Fruit fly (Drosophila melanogaster) whole organism, wandering third instar larva: Measurements from ENCODE around the gene Eip74EF.

Experiments
- CG32264 ChIP-seq: fragments of 200-800 bp; sonication (Bioruptor generic); optimal IDR thresholded peaks from 2 replicates; lab custom pipeline; 2016; ENCODE audit warnings: missing biosample characterization, missing genetic modification characterization
- Dfd ChIP-seq: fragments of >200 bp; optimal IDR thresholded peaks from 2 replicates; lab custom pipeline; 2017; ENCODE audit warnings: missing biosample characterization, missing genetic modification characterization
- Dif ChIP-seq: fragments of 200-275, 200-300 bp; sonication (Bioruptor generic); optimal IDR thresholded peaks from 2 replicates; lab custom pipeline; 2018; ENCODE audit warnings: missing biosample characterization, missing genetic modification characterization; ENCODE audit not compliant: partially characterized antibody
- HLH106 ChIP-seq: fragments of 200-800 bp; optimal IDR thresholded peaks from 3 replicates; lab custom pipeline; 2019; ENCODE audit warnings: missing biosample characterization, mild to moderate bottlenecking, missing genetic modification characterization, moderate library complexity
- Rel ChIP-seq, 2 experiments: fragments of 200-800 bp; sonication (Bioruptor generic) in 1 of 2; optimal IDR thresholded peaks; 2 replicates in 1 of 2; 3 replicates in 1 of 2; lab custom pipeline; 2016 to 2019; ENCODE audit warnings: mild to moderate bottlenecking in 2 of 2, missing biosample characterization in 2 of 2, missing genetic modification characterization in 2 of 2, moderate library complexity in 1 of 2
- dsf ChIP-seq: sonication (Bioruptor generic); optimal IDR thresholded peaks from 2 replicates; lab custom pipeline; 2016; ENCODE audit warnings: missing biosample characterization, missing genetic modification characterization, borderline replicate concordance
- h ChIP-seq: fragments of 200-800 bp; sonication (Bioruptor generic); optimal IDR thresholded peaks from 3 replicates; lab custom pipeline; 2016; ENCODE audit warnings: missing biosample characterization, mild to moderate bottlenecking, missing genetic modification characterization
- psq ChIP-seq: fragments of 200-800 bp; sonication (Bioruptor generic); optimal IDR thresholded peaks from 3 replicates; lab custom pipeline; 2017; ENCODE audit warnings: missing biosample characterization, mild to moderate bottlenecking, missing genetic modification characterization, moderate library complexity
- tai ChIP-seq: sonication (Bioruptor generic); optimal IDR thresholded peaks from 2 replicates; lab custom pipeline; 2016; ENCODE audit warnings: missing biosample characterization, missing genetic modification characterization
- usp ChIP-seq: fragments of >200 bp; optimal IDR thresholded peaks from 2 replicates; lab custom pipeline; 2017; ENCODE audit warnings: missing biosample characterization, missing genetic modification characterization

DNA sequence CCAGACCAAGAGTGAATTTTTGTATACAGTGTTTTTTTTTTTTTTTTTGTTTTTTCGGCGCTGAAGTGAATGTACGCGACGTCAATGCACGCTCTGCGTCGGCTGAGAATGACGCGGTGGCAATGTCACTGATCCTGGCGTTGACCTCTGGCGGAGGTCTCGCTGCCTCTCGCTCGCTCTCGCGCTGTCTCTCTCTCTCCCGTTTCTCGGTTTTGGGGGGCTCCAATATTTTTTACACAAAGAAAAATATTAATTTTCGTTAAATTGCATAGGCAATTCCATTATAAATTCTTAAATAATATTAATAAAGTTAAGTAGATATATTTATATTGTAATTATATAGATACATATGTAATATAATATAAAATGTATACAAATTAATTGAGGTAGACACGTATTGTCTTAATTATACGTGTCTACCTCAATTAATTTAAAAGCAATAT is 5.8 kb downstream of the Eip74EF start:
- TF ChIP-seq dsf (no peak), usp (no peak), psq (GFP tag; lab: Kevin White, UChicago) (peak; percentile 2), HLH106 (peak; percentile 72), tai (GFP tag; lab: Kevin White, UChicago) (peak; percentile 28), Dif (GFP tag; lab: Kevin White, UChicago) (no peak), CG32264 (no peak), Dfd (GFP tag; lab: Kevin White, UChicago) (no peak), h (no peak), Rel (GFP tag; optimal IDR thresholded peaks at IDR 0.05; lab: Kevin White, UChicago) (no peak), Rel (tag; optimal IDR thresholded peaks at IDR 0.05; lab: Kevin White, UChicago) (peak; percentile 52)
